Fruit fly (Drosophila melanogaster) Kc167 (cell line): ENCODE results near the gene CG6966.

Source experiments
- Myc ChIP-seq: fragments of >200 bp; optimal IDR thresholded peaks from 2 replicates; lab custom pipeline; 2017; ENCODE audit warnings: missing external identifiers
- Sin3A ChIP-seq: fragments of >200 bp; optimal IDR thresholded peaks from 2 replicates; lab custom pipeline; 2018; ENCODE audit warnings: missing external identifiers
- h ChIP-seq: fragments of >200 bp; optimal IDR thresholded peaks from 3 replicates; lab custom pipeline; 2018; ENCODE audit warnings: missing external identifiers
- insv ChIP-seq: fragments of >200 bp; optimal IDR thresholded peaks from 3 replicates; lab custom pipeline; 2018; ENCODE audit warnings: missing external identifiers
- psq ChIP-seq: fragments of >200 bp; optimal IDR thresholded peaks from 2 replicates; lab custom pipeline; 2017; ENCODE audit warnings: missing external identifiers
- ttk ChIP-seq: sonication (Bioruptor generic); optimal IDR thresholded peaks from 2 replicates; lab custom pipeline; 2017; ENCODE audit warnings: missing external identifiers

DNA sequence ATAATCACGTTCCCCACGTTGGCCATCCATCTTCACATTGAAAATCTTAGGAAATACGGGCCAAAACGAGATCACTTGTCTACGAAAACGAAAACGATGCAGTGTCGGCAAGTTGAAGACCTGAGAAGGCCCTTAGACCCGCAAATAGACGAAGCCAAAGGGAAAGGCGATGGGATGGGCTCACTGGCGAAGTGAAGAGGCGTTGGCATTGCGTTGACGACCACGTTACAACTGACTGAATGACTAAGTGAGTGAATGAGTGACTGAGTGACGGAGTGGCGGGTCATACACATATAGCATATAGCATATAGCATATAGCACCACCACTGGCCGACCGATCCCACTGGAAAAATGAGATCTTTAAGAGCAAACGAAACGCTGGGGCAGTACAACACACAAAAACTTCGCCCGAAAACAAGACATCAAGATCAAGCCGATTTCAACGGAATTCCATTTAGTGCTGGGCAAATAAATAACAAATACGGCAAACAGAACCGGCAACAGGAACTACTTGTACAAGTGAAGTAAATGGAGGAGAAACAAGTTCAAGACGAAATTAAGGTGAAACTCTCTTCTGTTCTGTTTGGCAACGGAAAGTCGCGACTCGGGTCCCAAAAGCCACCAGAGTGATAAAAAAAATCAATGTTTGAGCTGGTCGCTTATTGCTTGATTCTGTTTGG lies 27.7 kb upstream of the CG6966 start:
- TF ChIP-seq Myc (no peak), insv (lab: Kevin White, UChicago) (no peak), h (lab: Kevin White, UChicago) (no peak), psq (lab: Kevin White, UChicago) (no peak), ttk (lab: Kevin White, UChicago) (no peak), Sin3A (lab: Kevin White, UChicago) (no peak)
